Worm (Caenorhabditis elegans): Measurements from ENCODE around the gene F41C6.4.

- TF ChIP-seq dve-1 (tag; optimal IDR thresholded peaks at IDR 0.05) (no peak), tbx-7 (tag; optimal IDR thresholded peaks at IDR 0.05) (no peak), ceh-2 (tag; optimal IDR thresholded peaks at IDR 0.05) (no peak), dmd-4 (tag; optimal IDR thresholded peaks at IDR 0.05; ENCODE audit: borderline replicate concordance) (no peak), pag-3 (tag; optimal IDR thresholded peaks at IDR 0.05; ENCODE audit: borderline replicate concordance) (no peak), pha-4 (tag; optimal IDR thresholded peaks at IDR 0.05) (no peak), K02D7.2 (tag; optimal IDR thresholded peaks at IDR 0.05) (no peak), unc-42 (tag; optimal IDR thresholded peaks at IDR 0.05) (no peak), lin-11 (tag; optimal IDR thresholded peaks at IDR 0.05) (no peak), pqm-1 (tag; optimal IDR thresholded peaks at IDR 0.05) (no peak), ceh-6 (GFP tag; optimal IDR thresholded peaks at IDR 0.05) (no peak), ceh-19 (GFP tag; optimal IDR thresholded peaks at IDR 0.05) (no peak), ceh-9 (tag; optimal IDR thresholded peaks at IDR 0.05) (no peak)
Measured at ce11 chrX:6888208-6888607, 13.6 kb upstream of the F41C6.4 start.

Measured in whole organism, late embryonic.